Worm (Caenorhabditis elegans) whole organism, L2 larva: ENCODE data around the gene F38E11.6.

Experiments
- F13H6.1 ChIP-seq: sonication (generic microtip); optimal IDR thresholded peaks from 2 replicates; lab custom pipeline; 2016; ENCODE audit warnings: missing genetic modification characterization, missing compliant biosample characterization
- peb-1 ChIP-seq: fragments of 150-350 bp; optimal IDR thresholded peaks from 2 replicates; lab custom pipeline; 2014; ENCODE audit warnings: missing biosample characterization, missing genetic modification characterization

DNA sequence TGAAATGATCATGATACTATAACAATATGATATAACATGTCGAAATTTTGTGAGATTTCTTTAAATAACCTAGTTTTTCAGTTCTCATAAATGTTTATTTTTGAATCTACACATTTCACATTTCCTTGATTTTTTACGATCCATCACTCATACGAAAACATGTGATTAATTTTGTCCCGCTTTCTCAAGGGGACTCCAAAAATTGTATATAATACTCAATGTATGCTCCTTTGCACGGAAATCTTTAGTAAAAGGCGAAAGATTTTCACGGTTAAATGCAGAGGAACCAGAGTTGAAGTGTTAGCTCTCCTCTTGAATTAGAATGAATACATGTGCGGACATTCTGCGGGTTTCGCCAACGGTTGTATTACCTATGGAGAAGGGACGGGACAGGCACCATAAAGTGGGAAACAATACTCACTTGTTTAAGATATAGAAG lies 3.0 kb downstream of the F38E11.6 start:
- TF ChIP-seq peb-1 (tag; lab: Kevin White, UChicago) (no peak), F13H6.1 (tag; lab: Kevin White, UChicago) (no peak)
